Worm (Caenorhabditis elegans) whole organism, young adult: ENCODE measurements around the gene ZK1127.12.

ENCODE experiments used
- B0019.2 ChIP-seq: fragments of 200-800 bp; sonication (Bioruptor generic); conservative IDR thresholded peaks from 2 replicates; pipeline ENCODE4 v1.3.6; 2022; ENCODE audit warnings: missing genetic modification reagents, missing genetic modification characterization, missing compliant biosample characterization
- F10E7.11 ChIP-seq: sonication (generic microtip); optimal IDR thresholded peaks from 2 replicates; lab custom pipeline; 2017; ENCODE audit warnings: mild to moderate bottlenecking, missing genetic modification characterization, moderate library complexity, missing compliant biosample characterization
- F23B12.7 ChIP-seq: sonication (generic microtip); optimal IDR thresholded peaks from 2 replicates; lab custom pipeline; 2017; ENCODE audit warnings: missing genetic modification characterization, mild to moderate bottlenecking, missing compliant biosample characterization, antibody characterized with exemption, moderate library complexity; ENCODE audit not compliant: insufficient read depth
- F33H1.4 ChIP-seq: fragments of 200-800 bp; sonication (Bioruptor generic); IDR thresholded peaks from 2 replicates; pipeline ENCODE4 v1.3.6; 2022; ENCODE audit warnings: missing genetic modification reagents, missing genetic modification characterization, missing compliant biosample characterization
- F49E8.2 ChIP-seq: sonication (generic microtip); optimal IDR thresholded peaks from 3 replicates; lab custom pipeline; 2017; ENCODE audit warnings: missing genetic modification characterization, mild to moderate bottlenecking, missing compliant biosample characterization, antibody characterized with exemption, moderate library complexity; ENCODE audit not compliant: insufficient read depth
- F57A8.1 ChIP-seq: fragments of 200-800 bp; sonication (Bioruptor generic); optimal IDR thresholded peaks from 2 replicates; lab custom pipeline; 2018; ENCODE audit warnings: mild to moderate bottlenecking, missing genetic modification characterization, moderate library complexity, missing compliant biosample characterization
- Y56A3A.18 ChIP-seq: fragments of 200-800 bp; sonication (Bioruptor generic); IDR thresholded peaks from 2 replicates; pipeline ENCODE4 v1.3.6; 2022; ENCODE audit warnings: missing genetic modification reagents, missing genetic modification characterization, missing compliant biosample characterization
- bed-2 ChIP-seq: fragments of 200-800 bp; sonication (Bioruptor generic); IDR thresholded peaks from 2 replicates; pipeline ENCODE4 v1.3.6; 2022; ENCODE audit warnings: missing genetic modification reagents, missing genetic modification characterization, missing compliant biosample characterization
- ceh-91 ChIP-seq: fragments of 200-800 bp; sonication (Bioruptor generic); IDR thresholded peaks from 2 replicates; pipeline ENCODE4 v1.3.6; 2022; ENCODE audit warnings: missing genetic modification reagents, missing genetic modification characterization, missing compliant biosample characterization
- chd-7 ChIP-seq: sonication (generic microtip); optimal IDR thresholded peaks from 2 replicates; lab custom pipeline; 2016; ENCODE audit warnings: mild to moderate bottlenecking, missing genetic modification characterization, moderate library complexity, missing compliant biosample characterization
- him-1 ChIP-seq: sonication (generic microtip); optimal IDR thresholded peaks from 2 replicates; lab custom pipeline; 2016; ENCODE audit warnings: missing genotype, missing genetic modification reagents, missing genetic modification characterization, missing compliant biosample characterization
- hmg-1.2 ChIP-seq: fragments of 200-800 bp; sonication (Bioruptor generic); IDR thresholded peaks from 2 replicates; pipeline ENCODE4 v1.3.6; 2022; ENCODE audit warnings: missing genetic modification reagents, missing genetic modification characterization, missing compliant biosample characterization
- hrde-1 ChIP-seq: sonication (generic microtip); optimal IDR thresholded peaks from 2 replicates; lab custom pipeline; 2016; ENCODE audit warnings: missing genetic modification characterization, mild to moderate bottlenecking, missing compliant biosample characterization, moderate library complexity, missing genotype, missing genetic modification reagents, borderline replicate concordance
- let-526 ChIP-seq: fragments of 200-800 bp; sonication (Bioruptor generic); IDR thresholded peaks from 2 replicates; pipeline ENCODE4 v1.3.6; 2022; ENCODE audit warnings: missing genetic modification reagents, missing genetic modification characterization, missing compliant biosample characterization
- let-607 ChIP-seq, 2 experiments: fragments of 200-800 bp in 1 of 2; sonication (Bioruptor generic) in 1 of 2; sonication (generic microtip) in 1 of 2; optimal IDR thresholded peaks; 2 replicates each; lab custom pipeline; 2016 to 2018; ENCODE audit warnings: mild to moderate bottlenecking in 2 of 2, missing compliant biosample characterization in 2 of 2, missing genetic modification characterization in 2 of 2, moderate library complexity in 2 of 2, missing genotype in 1 of 2
- lin-54 ChIP-seq: fragments of 200-800 bp; sonication (Bioruptor generic); optimal IDR thresholded peaks from 2 replicates; lab custom pipeline; 2018; ENCODE audit warnings: mild to moderate bottlenecking, missing genetic modification characterization, missing compliant biosample characterization
- madf-10 ChIP-seq: sonication (generic microtip); optimal IDR thresholded peaks from 2 replicates; lab custom pipeline; 2016; ENCODE audit warnings: mild to moderate bottlenecking, missing genetic modification characterization, missing compliant biosample characterization
- madf-8 ChIP-seq: fragments of 200-800 bp; sonication (Bioruptor generic); conservative IDR thresholded peaks from 2 replicates; pipeline ENCODE4 v1.3.6; 2022; ENCODE audit warnings: missing genetic modification reagents, missing genetic modification characterization, missing compliant biosample characterization
- nhr-179 ChIP-seq: sonication (generic microtip); optimal IDR thresholded peaks from 2 replicates; lab custom pipeline; 2016; ENCODE audit warnings: mild to moderate bottlenecking, missing genetic modification characterization, missing compliant biosample characterization
- pha-4 ChIP-seq: fragments of 150-350 bp; sonication (generic microtip); optimal IDR thresholded peaks from 2 replicates; lab custom pipeline; 2014; ENCODE audit warnings: missing biosample characterization, missing genetic modification reagents, missing genetic modification characterization
- rec-8 ChIP-seq, 2 experiments: sonication (generic microtip); optimal IDR thresholded peaks; 2 replicates each; lab custom pipeline; 2016; ENCODE audit warnings: mild to moderate bottlenecking in 2 of 2, missing genetic modification characterization in 2 of 2, missing genetic modification reagents in 2 of 2, missing genotype in 2 of 2, missing biosample characterization in 1 of 2, missing compliant biosample characterization in 1 of 2, moderate library complexity in 1 of 2
- repo-1 ChIP-seq: sonication (generic microtip); optimal IDR thresholded peaks from 2 replicates; lab custom pipeline; 2017; ENCODE audit warnings: mild to moderate bottlenecking, missing genetic modification characterization, missing compliant biosample characterization
- sdz-38 ChIP-seq: sonication (generic microtip); optimal IDR thresholded peaks from 2 replicates; lab custom pipeline; 2016; ENCODE audit warnings: missing genotype, missing genetic modification characterization, missing compliant biosample characterization
- sea-2 ChIP-seq: fragments of 200-800 bp; sonication (Bioruptor generic); IDR thresholded peaks from 2 replicates; pipeline ENCODE4 v1.3.6; 2022; ENCODE audit warnings: missing genetic modification characterization, missing compliant biosample characterization
- snpc-4 ChIP-seq, 5 experiments: fragments of 150-350 bp in 1 of 5; sonication (generic microtip) in 4 of 5; optimal IDR thresholded peaks; 2 replicates each; lab custom pipeline; 2014 to 2018; ENCODE audit warnings: missing genetic modification characterization in 5 of 5, missing biosample characterization in 3 of 5, antibody characterized with exemption in 2 of 5, mild to moderate bottlenecking in 2 of 5, missing compliant biosample characterization in 2 of 5, missing genotype in 2 of 5, moderate library complexity in 2 of 5, missing genetic modification reagents in 1 of 5
- tlf-1 ChIP-seq: fragments of 200-800 bp; sonication (Bioruptor generic); optimal IDR thresholded peaks from 2 replicates; lab custom pipeline; 2018; ENCODE audit warnings: mild to moderate bottlenecking, missing genetic modification characterization, missing compliant biosample characterization
- zfh-2 ChIP-seq: fragments of 200-800 bp; sonication (Bioruptor generic); conservative IDR thresholded peaks from 2 replicates; pipeline ENCODE4 v1.3.6; 2022; ENCODE audit warnings: missing genetic modification reagents, missing genetic modification characterization, missing compliant biosample characterization
- ztf-18 ChIP-seq: sonication (generic microtip); optimal IDR thresholded peaks from 2 replicates; lab custom pipeline; 2016; ENCODE audit warnings: missing genotype, mild to moderate bottlenecking, missing genetic modification characterization, missing compliant biosample characterization
- ztf-22 ChIP-seq: fragments of 200-800 bp; sonication (Bioruptor generic); optimal IDR thresholded peaks from 2 replicates; lab custom pipeline; 2018; ENCODE audit warnings: mild to moderate bottlenecking, missing genetic modification characterization, moderate library complexity, missing compliant biosample characterization
- ztf-25 ChIP-seq: fragments of 200-800 bp; sonication (Bioruptor generic); IDR thresholded peaks from 2 replicates; pipeline ENCODE4 v1.3.6; 2022; ENCODE audit warnings: missing genetic modification reagents, missing genetic modification characterization, missing compliant biosample characterization
- ztf-26 ChIP-seq: sonication (generic microtip); optimal IDR thresholded peaks from 2 replicates; lab custom pipeline; 2017; ENCODE audit warnings: missing genetic modification characterization, missing compliant biosample characterization
- ztf-28 ChIP-seq: fragments of 200-800 bp; sonication (Bioruptor generic); IDR thresholded peaks from 2 replicates; pipeline ENCODE4 v1.3.6; 2022; ENCODE audit warnings: missing genetic modification reagents, missing genetic modification characterization, missing compliant biosample characterization
- ztf-3 ChIP-seq: fragments of 200-800 bp; sonication (Bioruptor generic); optimal IDR thresholded peaks from 2 replicates; lab custom pipeline; 2018; ENCODE audit warnings: mild to moderate bottlenecking, missing genetic modification characterization, missing compliant biosample characterization

The ZK1127.12 gene

ce11 chrII:7053001-7053400 is 1.1 kb downstream of the ZK1127.12 start, which contains the start of gene ZK1127.13:
ZK1127.13 (plus strand) TSS chrII:7053301.
- TF ChIP-seq ztf-22 (GFP tag; lab: Kevin White, UChicago) (no peak), bed-2 (GFP tag; lab: Robert Waterston, UW) (no peak), hrde-1 (no peak), sdz-38 (tag; lab: Kevin White, UChicago) (no peak), him-1 (tag; lab: Kevin White, UChicago) (no peak), lin-54 (GFP tag; lab: Kevin White, UChicago) (no peak), F57A8.1 (GFP tag; lab: Kevin White, UChicago) (no peak), F23B12.7 (no peak), ztf-3 (GFP tag; lab: Kevin White, UChicago) (no peak), Y56A3A.18 (no peak), sea-2 (GFP tag; lab: Robert Waterston, UW) (no peak), hmg-1.2 (GFP tag; lab: Robert Waterston, UW) (no peak), ztf-26 (tag; lab: Kevin White, UChicago) (no peak), F49E8.2 (tag; lab: Kevin White, UChicago) (no peak)

- TF ChIP-seq F23B12.7 (no peak), let-526 (GFP tag; lab: Robert Waterston, UW) (no peak), sea-2 (GFP tag; lab: Robert Waterston, UW) (no peak), ztf-28 (GFP tag; lab: Robert Waterston, UW) (no peak), nhr-179 (tag; lab: Kevin White, UChicago) (no peak), ztf-22 (GFP tag; lab: Kevin White, UChicago) (no peak), rec-8 (tag; optimal IDR thresholded peaks at IDR 0.05; lab: Kevin White, UChicago) (no peak), madf-10 (tag; lab: Kevin White, UChicago) (no peak), pha-4 (tag; lab: Kevin White, UChicago) (no peak), repo-1 (tag; lab: Kevin White, UChicago) (no peak), snpc-4 (GFP tag; optimal IDR thresholded peaks at IDR 0.05; lab: Kevin White, UChicago) (no peak), snpc-4 (tag; optimal IDR thresholded peaks at IDR 0.05; lab: Kevin White, UChicago) (no peak), let-607 (tag; optimal IDR thresholded peaks at IDR 0.05; lab: Kevin White, UChicago) (no peak), ztf-25 (GFP tag; lab: Robert Waterston, UW) (no peak), F33H1.4 (GFP tag; lab: Robert Waterston, UW) (no peak), bed-2 (GFP tag; lab: Robert Waterston, UW) (no peak), F10E7.11 (tag; lab: Kevin White, UChicago) (no peak), ceh-91 (no peak)
Observed at ce11 chrII:7053649-7054048, 1.8 kb downstream of the ZK1127.12 start, which contains the start of gene ZK1127.4. ZK1127.4 (plus strand) TSS chrII:7053949.

ce11 chrII:7054987-7055386 is 3.1 kb downstream of the ZK1127.12 start, which contains the start of gene ZK1127.3:
ZK1127.3 (plus strand) TSS chrII:7055287.
- TF ChIP-seq lin-54 (GFP tag; lab: Kevin White, UChicago) (no peak), tlf-1 (GFP tag; lab: Kevin White, UChicago) (no peak), madf-8 (GFP tag; lab: Robert Waterston, UW) (no peak), nhr-179 (tag; lab: Kevin White, UChicago) (no peak), chd-7 (tag; lab: Kevin White, UChicago) (no peak), zfh-2 (no peak), ztf-26 (tag; lab: Kevin White, UChicago) (no peak), pha-4 (tag; lab: Kevin White, UChicago) (no peak), ztf-18 (tag; lab: Kevin White, UChicago) (no peak), B0019.2 (GFP tag; lab: Robert Waterston, UW) (no peak)
